Fruit fly (Drosophila melanogaster): ENCODE results near the gene CG14929.

DNA sequence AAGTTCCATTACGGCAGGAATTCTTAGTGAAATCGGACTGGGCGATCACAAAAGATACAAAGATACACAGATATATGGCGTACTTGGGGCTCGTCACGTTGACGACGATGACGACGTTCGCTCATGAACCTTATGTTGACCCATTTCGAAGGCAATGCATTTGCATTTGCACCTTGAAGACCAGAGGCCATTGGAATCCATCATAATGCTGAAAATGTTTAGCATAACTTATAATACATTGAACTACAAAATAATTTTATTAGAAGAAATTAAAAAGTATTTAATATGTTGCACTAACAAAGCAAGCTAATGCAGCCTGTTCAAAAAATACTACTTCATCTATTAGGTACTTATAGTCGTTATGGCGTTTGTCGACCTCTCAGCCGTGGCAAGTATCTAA is 11.9 kb downstream of the CG14929 start, which contains the start of gene CG34162:
- no peak for TF ChIP-seq psq (optimal IDR thresholded peaks at IDR 0.05)
- TF ChIP-seq CG8478 (optimal IDR thresholded peaks at IDR 0.05): no peak
